Fruit fly (Drosophila melanogaster) whole organism: ENCODE measurements around the gene CG43273.

Experiments
- CG8478 ChIP-seq: fragments of >200 bp; optimal IDR thresholded peaks from 2 replicates; lab custom pipeline; 2018; ENCODE audit warnings: inconsistent platforms
- Dll ChIP-seq: fragments of >200 bp; optimal IDR thresholded peaks from 2 replicates; lab custom pipeline; 2017
- pan ChIP-seq: fragments of >200 bp; optimal IDR thresholded peaks from 2 replicates; lab custom pipeline; 2017
- psq ChIP-seq: fragments of >200 bp; optimal IDR thresholded peaks from 2 replicates; lab custom pipeline; 2017
- usp ChIP-seq: fragments of >200 bp; optimal IDR thresholded peaks from 2 replicates; lab custom pipeline; 2017; ENCODE audit warnings: missing biosample characterization, missing genetic modification characterization, mixed read lengths

dm6 chr3R:24845952-24846848, 16.1 kb downstream of the CG43273 start:
- no peak for TF ChIP-seq CG8478 (lab: Kevin White, UChicago)
- no peak for TF ChIP-seq Dll
- no peak for TF ChIP-seq psq (lab: Kevin White, UChicago)
- TF ChIP-seq usp (GFP tag; lab: Kevin White, UChicago): no peak
- no peak for TF ChIP-seq pan (lab: Kevin White, UChicago)
